Worm (Caenorhabditis elegans): ENCODE measurements around the gene ZC190.7.

- TF ChIP-seq W03F9.2 (tag; optimal IDR thresholded peaks at IDR 0.05): no peak
- no peak for TF ChIP-seq dao-5 (tag; optimal IDR thresholded peaks at IDR 0.05)
- no peak for TF ChIP-seq him-1 (tag; optimal IDR thresholded peaks at IDR 0.05)
Observed at ce11 chrV:8729100-8729499, 42.4 kb upstream of the ZC190.7 start, which contains the start of gene ZC196.5.

Data from whole organism, L4/young adult.